Worm (Caenorhabditis elegans) whole organism, L4 larva: Measurements from ENCODE around the gene xbx-6.
A peak's percentile ranks its signal among the peaks of the same experiment; 100 is the strongest.

Experiments
- F37D6.2 ChIP-seq: sonication (generic microtip); optimal IDR thresholded peaks from 2 replicates; lab custom pipeline; 2016; ENCODE audit warnings: mild to moderate bottlenecking, missing genetic modification characterization, missing compliant biosample characterization
- T20F7.1 ChIP-seq: fragments of 200-800 bp; sonication (Bioruptor generic); optimal IDR thresholded peaks from 2 replicates; lab custom pipeline; 2018; ENCODE audit warnings: mild to moderate bottlenecking, missing genetic modification characterization, missing compliant biosample characterization
- ZK337.2 ChIP-seq: fragments of 200-800 bp; sonication (Bioruptor generic); IDR thresholded peaks from 2 replicates; pipeline ENCODE4 v1.3.6; 2022; ENCODE audit warnings: missing genetic modification reagents, missing genetic modification characterization, missing compliant biosample characterization
- ZK546.5 ChIP-seq, 2 experiments: sonication (generic microtip); optimal IDR thresholded peaks; 2 replicates each; lab custom pipeline; 2017; ENCODE audit warnings: missing biosample characterization in 2 of 2, missing genetic modification characterization in 2 of 2
- aha-1 ChIP-seq: fragments of 150-350 bp; peaks from one replicate; lab custom pipeline; 2014; ENCODE audit warnings: missing biosample characterization, missing genetic modification characterization
- arid-1 ChIP-seq: fragments of 200-800 bp; sonication (Bioruptor generic); conservative IDR thresholded peaks from 2 replicates; pipeline ENCODE4 v1.3.6; 2022; ENCODE audit warnings: missing genetic modification reagents, missing genetic modification characterization, missing compliant biosample characterization
- attf-4 ChIP-seq: sonication (generic microtip); optimal IDR thresholded peaks from 3 replicates; lab custom pipeline; 2017; ENCODE audit warnings: missing biosample characterization, missing genetic modification characterization
- ceh-20 ChIP-seq: fragments of 200-800 bp; sonication (Bioruptor generic); IDR thresholded peaks from 2 replicates; pipeline ENCODE4 v1.3.6; 2022; ENCODE audit warnings: missing genetic modification reagents, missing genetic modification characterization, missing compliant biosample characterization
- ceh-44 ChIP-seq: fragments of 200-800 bp; sonication (Bioruptor generic); IDR thresholded peaks from 2 replicates; pipeline ENCODE4 v1.3.6; 2022; ENCODE audit warnings: missing genetic modification reagents, missing genetic modification characterization, missing compliant biosample characterization
- fos-1 ChIP-seq: fragments of 150-350 bp; optimal IDR thresholded peaks from 2 replicates; lab custom pipeline; 2014; ENCODE audit warnings: missing biosample characterization, missing genetic modification characterization
- hlh-30 ChIP-seq: sonication (generic microtip); optimal IDR thresholded peaks from 2 replicates; lab custom pipeline; 2017; ENCODE audit warnings: antibody characterized with exemption, mild to moderate bottlenecking, missing genetic modification characterization, missing compliant biosample characterization; ENCODE audit not compliant: insufficient read depth
- jun-1 ChIP-seq: fragments of 150-350 bp; optimal IDR thresholded peaks from 2 replicates; lab custom pipeline; 2014; ENCODE audit warnings: missing biosample characterization, missing genetic modification reagents, missing genetic modification characterization
- lin-29 ChIP-seq: fragments of 200-800 bp; sonication (Bioruptor generic); IDR thresholded peaks from 2 replicates; pipeline ENCODE4 v1.3.6; 2022; ENCODE audit warnings: missing genetic modification reagents, missing genetic modification characterization, missing compliant biosample characterization
- mdt-29 ChIP-seq: fragments of 200-800 bp; sonication (Bioruptor generic); IDR thresholded peaks from 2 replicates; pipeline ENCODE4 v1.3.6; 2022; ENCODE audit warnings: missing genetic modification reagents, missing genetic modification characterization, missing compliant biosample characterization
- mes-2 ChIP-seq: sonication (generic microtip); optimal IDR thresholded peaks from 2 replicates; lab custom pipeline; 2016; ENCODE audit warnings: missing genotype, mild to moderate bottlenecking, missing genetic modification characterization, missing compliant biosample characterization; ENCODE audit not compliant: poor library complexity, severe bottlenecking
- nhr-11 ChIP-seq: fragments of 150-350 bp; optimal IDR thresholded peaks from 2 replicates; lab custom pipeline; 2014; ENCODE audit warnings: missing biosample characterization, missing genetic modification characterization
- nhr-237 ChIP-seq: sonication (generic microtip); optimal IDR thresholded peaks from 2 replicates; lab custom pipeline; 2017; ENCODE audit warnings: missing biosample characterization, missing genetic modification characterization
- nhr-28 ChIP-seq: fragments of 150-350 bp; optimal IDR thresholded peaks from 2 replicates; lab custom pipeline; 2014; ENCODE audit warnings: missing biosample characterization, missing genetic modification characterization
- nhr-6 ChIP-seq: fragments of 150-350 bp; optimal IDR thresholded peaks from 2 replicates; lab custom pipeline; 2014; ENCODE audit warnings: missing biosample characterization, missing genetic modification characterization
- nhr-77 ChIP-seq: fragments of 150-350 bp; optimal IDR thresholded peaks from 2 replicates; lab custom pipeline; 2014; ENCODE audit warnings: missing biosample characterization, missing genetic modification characterization
- php-3 ChIP-seq: fragments of 200-800 bp; sonication (Bioruptor generic); IDR thresholded peaks from 2 replicates; pipeline ENCODE4 v1.3.6; 2022; ENCODE audit warnings: missing genetic modification reagents, missing genetic modification characterization, missing compliant biosample characterization
- pqm-1 ChIP-seq: sonication (generic microtip); optimal IDR thresholded peaks from 2 replicates; lab custom pipeline; 2017; ENCODE audit warnings: missing biosample characterization, missing genetic modification characterization
- spr-1 ChIP-seq: sonication (generic microtip); optimal IDR thresholded peaks from 2 replicates; lab custom pipeline; 2016; ENCODE audit warnings: mild to moderate bottlenecking, missing genetic modification characterization, missing compliant biosample characterization
- spr-3 ChIP-seq: fragments of 200-800 bp; sonication (Bioruptor generic); optimal IDR thresholded peaks from 2 replicates; lab custom pipeline; 2018; ENCODE audit warnings: mild to moderate bottlenecking, missing genetic modification characterization, missing compliant biosample characterization
- unc-62 ChIP-seq, 3 experiments: fragments of 150-350 bp in 1 of 3; sonication (generic microtip); optimal IDR thresholded peaks in 2 of 3; peaks in 1 of 3; 1 replicate in 1 of 3; 2 replicates in 2 of 3; lab custom pipeline; 2014 to 2017; ENCODE audit warnings: missing biosample characterization in 3 of 3, missing genetic modification characterization in 3 of 3, missing genetic modification reagents in 3 of 3, missing genotype in 1 of 3
- zag-1 ChIP-seq: fragments of 150-350 bp; optimal IDR thresholded peaks from 2 replicates; lab custom pipeline; 2014; ENCODE audit warnings: missing biosample characterization, missing genetic modification characterization
- zip-2 ChIP-seq: fragments of 150-350 bp; optimal IDR thresholded peaks from 2 replicates; lab custom pipeline; 2014; ENCODE audit warnings: missing biosample characterization, missing genetic modification characterization
- ztf-7 ChIP-seq: fragments of 150-350 bp; optimal IDR thresholded peaks from 2 replicates; lab custom pipeline; 2014; ENCODE audit warnings: missing biosample characterization, missing genetic modification characterization

xbx-6 gene

DNA sequence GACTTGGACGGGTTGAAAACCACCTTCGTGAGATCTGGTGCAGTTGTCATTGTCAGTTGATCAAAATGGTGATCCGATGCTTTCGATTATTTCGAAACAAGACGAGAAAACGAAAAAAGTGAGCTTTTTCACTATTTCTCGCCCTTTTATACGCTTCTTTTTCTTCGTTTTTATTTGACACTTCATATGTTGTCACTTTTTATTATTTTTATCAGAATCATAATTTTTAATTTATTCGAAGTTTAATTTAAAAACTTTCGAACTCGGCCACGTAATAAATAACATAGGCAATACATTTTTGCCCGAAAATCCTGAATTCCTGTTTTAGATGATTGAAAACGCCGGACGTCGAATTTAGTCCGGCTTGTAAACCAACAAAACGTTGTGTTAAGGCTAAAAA is 51.6 kb downstream of the xbx-6 start, which contains the start of gene F58E6.5 (continued):
- TF ChIP-seq nhr-77 (no peak), ceh-20 (no peak), mdt-29 (GFP tag; lab: Robert Waterston, UW) (no peak), spr-3 (no peak), fos-1 (tag; lab: Kevin White, UChicago) (no peak), unc-62 (GFP tag; optimal IDR thresholded peaks at IDR 0.05 in 1 of 2; lab: Kevin White, UChicago) (no peak), unc-62 (tag; optimal IDR thresholded peaks at IDR 0.05; lab: Kevin White, UChicago) (no peak), hlh-30 (tag; lab: Kevin White, UChicago) (no peak)

DNA sequence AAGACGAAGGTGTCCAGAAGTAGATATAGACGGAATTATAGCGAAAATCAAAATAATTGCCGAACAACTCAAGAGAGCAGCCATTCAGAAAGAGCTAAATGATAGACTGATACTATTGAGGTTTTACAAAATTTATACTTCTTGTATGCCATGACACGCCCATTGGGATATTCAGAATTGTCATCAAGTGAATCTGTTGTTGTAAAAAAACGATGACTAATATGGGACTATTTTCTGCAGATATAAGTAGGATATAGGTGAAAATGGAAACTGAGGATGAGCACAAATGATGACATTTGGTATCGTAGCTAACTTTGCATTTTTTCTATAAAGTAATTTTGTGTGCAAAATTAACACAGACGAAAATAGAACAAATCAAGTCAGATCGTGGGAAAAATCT is 52.9 kb downstream of the xbx-6 start, which contains the start of gene F58E6.8:
TSS of gene F58E6.8 (minus strand) at position 101 of the 400 bp plus-strand sequence.
- no peak for TF ChIP-seq jun-1 (tag; lab: Kevin White, UChicago)
- no peak for TF ChIP-seq T20F7.1 (GFP tag; lab: Kevin White, UChicago)
- no peak for TF ChIP-seq nhr-6
- TF ChIP-seq zip-2 (tag; lab: Kevin White, UChicago): no peak
- no peak for TF ChIP-seq pqm-1 (tag; lab: Kevin White, UChicago)
- TF ChIP-seq F37D6.2: no peak
- TF ChIP-seq nhr-28: no peak
- TF ChIP-seq ZK337.2 (GFP tag; lab: Robert Waterston, UW): no peak
- no peak for TF ChIP-seq lin-29 (GFP tag; lab: Robert Waterston, UW)

DNA sequence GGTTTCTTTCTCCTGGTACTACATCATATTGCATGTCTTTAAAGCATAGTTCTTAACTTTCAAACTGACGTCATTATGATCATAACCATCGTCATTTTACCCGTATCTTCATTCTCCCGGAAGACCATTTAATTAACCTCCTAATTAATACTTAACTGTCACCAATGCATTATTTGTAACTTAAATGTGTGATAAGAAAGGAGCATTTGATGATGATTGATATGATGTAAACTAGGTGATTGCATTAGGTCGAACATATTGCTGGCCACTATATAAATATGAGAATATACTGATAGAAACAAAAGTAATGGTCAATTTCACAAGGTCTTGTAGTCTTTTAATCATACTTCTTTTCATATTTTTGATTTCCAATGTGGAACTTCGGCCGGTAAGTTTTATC is 53.4 kb downstream of the xbx-6 start, which contains the start of gene hrg-3:
TSS of gene hrg-3 (plus strand) at position 227 of the 400 bp plus-strand sequence.
- no peak for TF ChIP-seq ZK546.5 (tag; optimal IDR thresholded peaks at IDR 0.05; lab: Kevin White, UChicago)
- no peak for TF ChIP-seq arid-1
- no peak for TF ChIP-seq nhr-237 (tag; lab: Kevin White, UChicago)
- TF ChIP-seq aha-1: no peak
- no peak for TF ChIP-seq ceh-44
- TF ChIP-seq attf-4 (tag; lab: Kevin White, UChicago): no peak
- TF ChIP-seq mes-2: no peak
- no peak for TF ChIP-seq nhr-11
- no peak for TF ChIP-seq fos-1 (tag; lab: Kevin White, UChicago)
- peak; percentile 31 for TF ChIP-seq pqm-1 (tag; lab: Kevin White, UChicago)
- TF ChIP-seq php-3 (GFP tag; lab: Robert Waterston, UW): peak; percentile 66
- TF ChIP-seq spr-1: no peak
- TF ChIP-seq ztf-7 (tag; lab: Kevin White, UChicago): peak; percentile 92
- TF ChIP-seq zag-1: no peak
